Worm (Caenorhabditis elegans): ENCODE results near the gene ptr-4.

ce11 chrX:6048508-6048907, 17.3 kb downstream of the ptr-4 start, which contains the start of gene pak-1:
- TF ChIP-seq him-1 (tag; optimal IDR thresholded peaks at IDR 0.05) = no peak
- no peak for TF ChIP-seq W03F9.2 (tag; optimal IDR thresholded peaks at IDR 0.05)

Measured in whole organism, L4/young adult.